Worm (Caenorhabditis elegans) whole organism, dauer: ENCODE data around the gene poml-4.
"Not testable (repeated sequence)": the region's sequence is repeated elsewhere in the genome, so short reads cannot be mapped to it uniquely, and the experiment has no call there.

Experiments
- unc-62 ChIP-seq: sonication (generic microtip); optimal IDR thresholded peaks from 2 replicates; lab custom pipeline; 2017; ENCODE audit warnings: missing biosample characterization, missing genetic modification reagents, missing genetic modification characterization

poml-4 gene

ce11 chrII:1540628-1541027 lies at the start of gene poml-4:
poml-4 (plus strand) TSS chrII:1540928.
- not testable (repeated sequence) for TF ChIP-seq unc-62 (GFP tag; lab: Kevin White, UChicago)

- no peak for TF ChIP-seq unc-62 (GFP tag; lab: Kevin White, UChicago)
Measured at ce11 chrII:1500286-1500840, 40.4 kb upstream of the poml-4 start, which contains the start of gene emc-1. emc-1 (minus strand) TSS chrII:1500330.

ce11 chrII:1500959-1501358 lies 39.8 kb upstream of the poml-4 start:
- TF ChIP-seq unc-62 (GFP tag; lab: Kevin White, UChicago): no peak

ce11 chrII:1501614-1502355 lies 38.9 kb upstream of the poml-4 start:
- no peak for TF ChIP-seq unc-62 (GFP tag; lab: Kevin White, UChicago)

- no peak for TF ChIP-seq unc-62 (GFP tag; lab: Kevin White, UChicago)
Measured at ce11 chrII:1503663-1504062, 37.1 kb upstream of the poml-4 start.

ce11 chrII:1504266-1504665 lies 36.5 kb upstream of the poml-4 start, which contains the start of gene fdgt-1:
fdgt-1 (plus strand) TSS chrII:1504566.
- TF ChIP-seq unc-62 (GFP tag; lab: Kevin White, UChicago): no peak

ce11 chrII:1517354-1517753 lies 23.4 kb upstream of the poml-4 start, which contains the start of gene math-45:
math-45 (minus strand) TSS chrII:1517454.
- no peak for TF ChIP-seq unc-62 (GFP tag; lab: Kevin White, UChicago)

- no peak for TF ChIP-seq unc-62 (GFP tag; lab: Kevin White, UChicago)
Measured at ce11 chrII:1518914-1519313, 21.8 kb upstream of the poml-4 start, which contains the start of gene Y51H7BR.8. Y51H7BR.8 (plus strand) TSS chrII:1519214.

- no peak for TF ChIP-seq unc-62 (GFP tag; lab: Kevin White, UChicago)
Measured at ce11 chrII:1519867-1520266, 20.9 kb upstream of the poml-4 start.

- TF ChIP-seq unc-62 (GFP tag; lab: Kevin White, UChicago): no peak
Measured at ce11 chrII:1521956-1522355, 18.8 kb upstream of the poml-4 start.

- no peak for TF ChIP-seq unc-62 (GFP tag; lab: Kevin White, UChicago)
Measured at ce11 chrII:1525498-1525897, 15.2 kb upstream of the poml-4 start, which contains the start of gene Y51H7BR.7. Y51H7BR.7 (minus strand) TSS chrII:1525598.

ce11 chrII:1529057-1529456 lies 11.7 kb upstream of the poml-4 start, which contains the start of gene Y51H7BR.4:
Y51H7BR.4 (plus strand) TSS chrII:1529357.
- no peak for TF ChIP-seq unc-62 (GFP tag; lab: Kevin White, UChicago)

ce11 chrII:1535931-1536330 lies 4.8 kb upstream of the poml-4 start, which contains the start of gene fbxb-43:
fbxb-43 (plus strand) TSS chrII:1536231.
- no peak for TF ChIP-seq unc-62 (GFP tag; lab: Kevin White, UChicago)

ce11 chrII:1537321-1537720 lies 3.4 kb upstream of the poml-4 start, which contains the start of gene fbxb-42:
fbxb-42 (plus strand) TSS chrII:1537621.
- no peak for TF ChIP-seq unc-62 (GFP tag; lab: Kevin White, UChicago)

- TF ChIP-seq unc-62 (GFP tag; lab: Kevin White, UChicago): no peak
Measured at ce11 chrII:1538589-1538988, 2.1 kb upstream of the poml-4 start, which contains the start of gene fbxb-44. fbxb-44 (plus strand) TSS chrII:1538889.

- TF ChIP-seq unc-62 (GFP tag; lab: Kevin White, UChicago): not testable (repeated sequence)
Measured at ce11 chrII:1543182-1543581, 2.5 kb downstream of the poml-4 start, which contains the start of gene K05F6.4. K05F6.4 (plus strand) TSS chrII:1543482.
